Fruit fly (Drosophila melanogaster) S2 (cell line): ENCODE data around the gene CG15912.

Source experiments
- CG8478 ChIP-seq: fragments of >200 bp; optimal IDR thresholded peaks from 2 replicates; lab custom pipeline; 2018
- CTCF ChIP-seq, 2 experiments: fragments of >200 bp; optimal IDR thresholded peaks; 2 replicates each; lab custom pipeline; 2018

dm6 chrX:4564962-4565361, 16.1 kb downstream of the CG15912 start:
- TF ChIP-seq CG8478 (lab: Kevin White, UChicago): no peak
- no peak for TF ChIP-seq CTCF (optimal IDR thresholded peaks at IDR 0.05; lab: Kevin White, UChicago)
